Fruit fly (Drosophila melanogaster) whole organism, embryonic: ENCODE data around the gene Gel.

Experiments used
- Ada2b ChIP-seq: fragments of 200-800 bp; sonication (Bioruptor generic); IDR thresholded peaks from 2 replicates; pipeline ENCODE4 v1.3.6; 2022; ENCODE audit warnings: missing biosample characterization, missing genetic modification characterization
- Adf1 ChIP-seq: fragments of 200-800 bp; sonication (Bioruptor generic); IDR thresholded peaks from 2 replicates; pipeline ENCODE4 v1.3.6; 2022; ENCODE audit warnings: missing biosample characterization, missing genetic modification characterization
- Atf3 ChIP-seq: fragments of 200-800 bp; sonication (Bioruptor generic); optimal IDR thresholded peaks from 3 replicates; lab custom pipeline; 2016; ENCODE audit warnings: missing biosample characterization, missing genetic modification characterization
- Awh ChIP-seq: fragments of 200-800 bp; sonication (Bioruptor generic); IDR thresholded peaks from 2 replicates; pipeline ENCODE4, ENCODE4 v1.3.6; 2022; ENCODE audit warnings: missing biosample characterization, missing genetic modification characterization
- BEAF-32 ChIP-seq: fragments of 200-800 bp; sonication (Bioruptor generic); optimal IDR thresholded peaks from 3 replicates; lab custom pipeline; 2017; ENCODE audit warnings: missing biosample characterization, missing genetic modification characterization, mild to moderate bottlenecking, moderate library complexity, missing genetic modification reagents
- CG12104 ChIP-seq: fragments of 200-800 bp; sonication (Bioruptor generic); optimal IDR thresholded peaks from 3 replicates; lab custom pipeline; 2016; ENCODE audit warnings: missing biosample characterization, missing genetic modification characterization
- CG14014 ChIP-seq: fragments of 200-800 bp; sonication (Bioruptor generic); IDR thresholded peaks from 2 replicates; pipeline ENCODE4 v1.3.6; 2022; ENCODE audit warnings: missing biosample characterization, missing genetic modification characterization
- CG14965 ChIP-seq: fragments of 200-800 bp; sonication (Bioruptor generic); optimal IDR thresholded peaks from 2 replicates; lab custom pipeline; 2016; ENCODE audit warnings: missing biosample characterization, missing genetic modification characterization, borderline replicate concordance
- CG15269 ChIP-seq: fragments of 200-800 bp; sonication (Bioruptor generic); optimal IDR thresholded peaks from 2 replicates; lab custom pipeline; 2018; ENCODE audit warnings: missing biosample characterization, mild to moderate bottlenecking, missing genetic modification characterization, moderate library complexity
- CG1529 ChIP-seq: fragments of 200-800 bp; sonication (Bioruptor generic); optimal IDR thresholded peaks from 3 replicates; lab custom pipeline; 2018; ENCODE audit warnings: missing biosample characterization, missing genetic modification characterization
- CG16779 ChIP-seq: fragments of 200-800 bp; sonication (Bioruptor generic); IDR thresholded peaks from 2 replicates; pipeline ENCODE4 v1.3.6; 2022; ENCODE audit warnings: missing biosample characterization, missing genetic modification characterization
- CG18476 ChIP-seq: fragments of 200-800 bp; sonication (Bioruptor generic); optimal IDR thresholded peaks from 2 replicates; lab custom pipeline; 2016; ENCODE audit warnings: missing biosample characterization, mild to moderate bottlenecking, missing genetic modification characterization
- CG2116 ChIP-seq: fragments of 200-800 bp; sonication (Bioruptor generic); optimal IDR thresholded peaks from 3 replicates; lab custom pipeline; 2018; ENCODE audit warnings: missing biosample characterization, mild to moderate bottlenecking, missing genetic modification characterization
- CG3065 ChIP-seq: fragments of 200-800 bp; sonication (Bioruptor generic); optimal IDR thresholded peaks from 2 replicates; lab custom pipeline; 2016; ENCODE audit warnings: missing biosample characterization, missing genetic modification characterization
- CG3281 ChIP-seq: fragments of 200-800 bp; sonication (Bioruptor generic); optimal IDR thresholded peaks from 3 replicates; lab custom pipeline; 2017; ENCODE audit warnings: missing biosample characterization, mild to moderate bottlenecking, missing genetic modification characterization
- CG42726 ChIP-seq: fragments of 200-800 bp; sonication (Bioruptor generic); IDR thresholded peaks from 2 replicates; pipeline ENCODE4 v1.3.6; 2022; ENCODE audit warnings: missing biosample characterization, missing genetic modification characterization; ENCODE audit not compliant: partially characterized antibody
- CG6689 ChIP-seq: fragments of 200-800 bp; sonication (Bioruptor generic); IDR thresholded peaks from 2 replicates; pipeline ENCODE4 v1.3.6; 2022; ENCODE audit warnings: missing biosample characterization, missing genetic modification characterization
- CG6765 ChIP-seq: fragments of 200-800 bp; sonication (Bioruptor generic); optimal IDR thresholded peaks from 3 replicates; lab custom pipeline; 2017; ENCODE audit warnings: missing biosample characterization, mild to moderate bottlenecking, missing genetic modification characterization
- CG7556 ChIP-seq: fragments of 200-800 bp; sonication (Bioruptor generic); optimal IDR thresholded peaks from 2 replicates; lab custom pipeline; 2017; ENCODE audit warnings: missing biosample characterization, mild to moderate bottlenecking, missing genetic modification characterization
- CG8478 ChIP-seq: fragments of >200 bp; optimal IDR thresholded peaks from 2 replicates; lab custom pipeline; 2018
- CoRest ChIP-seq: fragments of 200-800 bp; sonication (Bioruptor generic); optimal IDR thresholded peaks from 3 replicates; lab custom pipeline; 2018; ENCODE audit warnings: missing biosample characterization, mild to moderate bottlenecking, missing genetic modification characterization, moderate library complexity
- Hey ChIP-seq: fragments of 200-800 bp; sonication (Bioruptor generic); optimal IDR thresholded peaks from 3 replicates; lab custom pipeline; 2018; ENCODE audit warnings: missing biosample characterization, mild to moderate bottlenecking, missing genetic modification characterization
- Hr39 ChIP-seq: fragments of >200 bp; optimal IDR thresholded peaks from 2 replicates; lab custom pipeline; 2017
- Hr78 ChIP-seq, 2 experiments: fragments of 200-800 bp in 1 of 2; fragments of >200 bp in 1 of 2; sonication (Bioruptor generic) in 1 of 2; optimal IDR thresholded peaks; 2 replicates each; lab custom pipeline; 2017 to 2019; ENCODE audit warnings: missing biosample characterization in 2 of 2, missing genetic modification characterization in 2 of 2, mild to moderate bottlenecking in 1 of 2, moderate library complexity in 1 of 2
- Mad ChIP-seq: fragments of 200-800 bp; sonication (Bioruptor generic); optimal IDR thresholded peaks from 2 replicates; lab custom pipeline; 2016; ENCODE audit warnings: missing biosample characterization, missing genetic modification characterization
- NFAT ChIP-seq: fragments of 200-800 bp; sonication (Bioruptor generic); IDR thresholded peaks from 2 replicates; pipeline ENCODE4 v1.3.6; 2022; ENCODE audit warnings: missing biosample characterization, missing genetic modification characterization
- Sry-β ChIP-seq: fragments of 200-800 bp; sonication (Bioruptor generic); optimal IDR thresholded peaks from 2 replicates; lab custom pipeline; 2018; ENCODE audit warnings: missing biosample characterization, mild to moderate bottlenecking, missing genetic modification characterization, moderate library complexity
- Usf ChIP-seq: fragments of 200-800 bp; sonication (Bioruptor generic); optimal IDR thresholded peaks from 2 replicates; lab custom pipeline; 2017; ENCODE audit warnings: missing genotype, missing biosample characterization, missing genetic modification characterization
- Vsx1 ChIP-seq: fragments of 200-800 bp; sonication (Bioruptor generic); optimal IDR thresholded peaks from 2 replicates; lab custom pipeline; 2017; ENCODE audit warnings: missing biosample characterization, mild to moderate bottlenecking, missing genetic modification characterization, missing genetic modification reagents
- bbx ChIP-seq: fragments of 200-800 bp; sonication (Bioruptor generic); IDR thresholded peaks from 2 replicates; pipeline ENCODE4 v1.3.6; 2022; ENCODE audit warnings: missing biosample characterization, missing genetic modification characterization; ENCODE audit not compliant: partially characterized antibody
- cato ChIP-seq: fragments of 200-800 bp; sonication (Bioruptor generic); optimal IDR thresholded peaks from 2 replicates; lab custom pipeline; 2016; ENCODE audit warnings: missing biosample characterization, missing genetic modification characterization, borderline replicate concordance
- chif ChIP-seq, 2 experiments: fragments of 200-800 bp; sonication (Bioruptor generic); optimal IDR thresholded peaks; 3 replicates each; lab custom pipeline; 2016; ENCODE audit warnings: missing biosample characterization in 2 of 2, missing genetic modification characterization in 2 of 2
- dmrt11E ChIP-seq: fragments of 200-800 bp; sonication (Bioruptor generic); optimal IDR thresholded peaks from 3 replicates; lab custom pipeline; 2018; ENCODE audit warnings: missing biosample characterization, mild to moderate bottlenecking, missing genetic modification characterization, moderate library complexity
- dmrt99B ChIP-seq: fragments of 200-800 bp; sonication (Bioruptor generic); optimal IDR thresholded peaks from 2 replicates; lab custom pipeline; 2018; ENCODE audit warnings: missing biosample characterization, mild to moderate bottlenecking, missing genetic modification characterization, moderate library complexity
- eyg ChIP-seq: fragments of 200-800 bp; sonication (Bioruptor generic); optimal IDR thresholded peaks from 3 replicates; lab custom pipeline; 2016; ENCODE audit warnings: missing biosample characterization, missing genetic modification characterization
- fu2 ChIP-seq: fragments of 200-800 bp; sonication (Bioruptor generic); optimal IDR thresholded peaks from 2 replicates; lab custom pipeline; 2016; ENCODE audit warnings: missing biosample characterization, missing genetic modification characterization
- gcm ChIP-seq: fragments of 200-800 bp; sonication (Bioruptor generic); optimal IDR thresholded peaks from 2 replicates; lab custom pipeline; 2019; ENCODE audit warnings: missing biosample characterization, mild to moderate bottlenecking, missing genetic modification characterization, moderate library complexity
- gt ChIP-seq: fragments of 200-800 bp; sonication (Bioruptor generic); IDR thresholded peaks from 2 replicates; pipeline ENCODE4 v1.3.6; 2022; ENCODE audit warnings: missing biosample characterization, missing genetic modification characterization
- h ChIP-seq: fragments of >200 bp; optimal IDR thresholded peaks from 2 replicates; lab custom pipeline; 2017
- onecut ChIP-seq: fragments of 200-800 bp; sonication (Bioruptor generic); IDR thresholded peaks from 2 replicates; pipeline ENCODE4 v1.3.6; 2022; ENCODE audit warnings: missing biosample characterization, missing genetic modification characterization
- phol ChIP-seq: fragments of 200-800 bp; sonication (Bioruptor generic); optimal IDR thresholded peaks from 3 replicates; lab custom pipeline; 2018; ENCODE audit warnings: missing biosample characterization, mild to moderate bottlenecking, missing genetic modification characterization, moderate library complexity
- ranshi ChIP-seq: fragments of 200-800 bp; sonication (Bioruptor generic); IDR thresholded peaks from 2 replicates; pipeline ENCODE4 v1.3.6; 2022; ENCODE audit warnings: missing biosample characterization, missing genetic modification characterization
- row ChIP-seq: fragments of 200-800 bp; sonication (Bioruptor generic); IDR thresholded peaks from 3 replicates; pipeline ENCODE4 v1.3.6; 2022; ENCODE audit warnings: missing biosample characterization, missing genetic modification characterization
- sc ChIP-seq, 3 experiments: fragments of >200 bp in 2 of 3; fragments of 200-800 bp in 1 of 3; sonication (Bioruptor generic) in 1 of 3; optimal IDR thresholded peaks; 2 replicates in 2 of 3; 3 replicates in 1 of 3; lab custom pipeline; 2017; ENCODE audit warnings: mild to moderate bottlenecking in 1 of 3, missing biosample characterization in 1 of 3, missing genetic modification characterization in 1 of 3, missing genetic modification reagents in 1 of 3
- sisA ChIP-seq: fragments of 200-800 bp; sonication (Bioruptor generic); IDR thresholded peaks from 2 replicates; pipeline ENCODE4 v1.3.6; 2022; ENCODE audit warnings: missing biosample characterization, missing genetic modification characterization
- sr ChIP-seq: fragments of 200-800 bp; sonication (Bioruptor generic); IDR thresholded peaks from 3 replicates; pipeline ENCODE4 v1.3.6; 2022; ENCODE audit warnings: missing biosample characterization, missing genetic modification characterization
- tio ChIP-seq: fragments of 200-800 bp; sonication (Bioruptor generic); optimal IDR thresholded peaks from 2 replicates; lab custom pipeline; 2017; ENCODE audit warnings: missing biosample characterization, missing genetic modification characterization, inconsistent platforms
- wor ChIP-seq: fragments of 200-800 bp; sonication (Bioruptor generic); IDR thresholded peaks from 2 replicates; pipeline ENCODE4 v1.3.6; 2022; ENCODE audit warnings: missing biosample characterization, missing genetic modification characterization
- yki ChIP-seq: fragments of >200 bp; optimal IDR thresholded peaks from 3 replicates; lab custom pipeline; 2018
- z ChIP-seq: fragments of 200-800 bp; sonication (Bioruptor generic); IDR thresholded peaks from 3 replicates; pipeline ENCODE4 v1.3.6; 2022; ENCODE audit warnings: missing biosample characterization, missing genetic modification characterization
- zen2 ChIP-seq: fragments of 200-800 bp; sonication (Bioruptor generic); IDR thresholded peaks from 3 replicates; pipeline ENCODE4 v1.3.6; 2022; ENCODE audit warnings: missing biosample characterization, missing genetic modification characterization; ENCODE audit not compliant: partially characterized antibody

Gene Gel

DNA sequence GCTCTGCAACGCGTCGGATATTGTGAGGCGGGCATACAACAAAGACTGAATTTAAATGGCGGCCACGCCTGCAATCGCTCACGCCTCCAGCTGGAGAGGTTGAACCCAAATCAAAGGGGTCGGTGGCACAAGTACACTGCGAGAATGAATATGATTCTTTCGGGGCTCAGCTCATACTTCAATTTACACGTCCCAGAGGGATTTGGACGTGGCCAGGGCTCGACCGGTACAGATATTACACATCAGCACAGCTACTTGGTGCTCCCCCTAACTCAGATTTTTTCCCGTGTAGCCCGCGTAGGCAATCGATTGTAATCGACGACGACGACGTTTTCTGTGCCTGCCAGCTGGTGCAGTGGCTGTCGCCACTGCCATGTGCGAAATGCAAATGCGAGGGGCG is 21.0 kb upstream of the Gel start (continued):
- TF ChIP-seq Hr78 (GFP tag; optimal IDR thresholded peaks at IDR 0.05; lab: Kevin White, UChicago) (peak in 1 of 2 experiments; percentile 78), BEAF-32 (no peak), Adf1 (GFP tag; lab: Robert Waterston, UW) (peak; percentile 36; the same call in 1 of the 2 replicates), Awh (GFP tag; lab: Robert Waterston, UW) (peak; percentile 90), sr (GFP tag; lab: Robert Waterston, UW) (peak; percentile 89; the same call in 2 of the 3 replicates), Mad (peak; percentile 29), CG8478 (lab: Kevin White, UChicago) (no peak), onecut (GFP tag; lab: Robert Waterston, UW) (peak; percentile 84), wor (GFP tag; lab: Robert Waterston, UW) (peak; percentile 80), CG42726 (no peak), yki (lab: Kevin White, UChicago) (no peak), Hey (peak; percentile 16), Vsx1 (GFP tag; lab: Kevin White, UChicago) (peak; percentile 32), gcm (GFP tag; lab: Kevin White, UChicago) (peak; percentile 37), gt (GFP tag; lab: Robert Waterston, UW) (peak; percentile 75; the same call in 1 of the 2 replicates), ranshi (peak; percentile 90), Atf3 (GFP tag; lab: Kevin White, UChicago) (peak; percentile 63), CG18476 (GFP tag; lab: Kevin White, UChicago) (peak; percentile 33), dmrt99B (tag; lab: Kevin White, UChicago) (peak; percentile 91), dmrt11E (tag; lab: Kevin White, UChicago) (peak; percentile 31), chif (GFP tag; optimal IDR thresholded peaks at IDR 0.05; lab: Kevin White, UChicago) (peak; percentile 57 to 78), CG1529 (GFP tag; lab: Kevin White, UChicago) (peak; percentile 62), fu2 (GFP tag; lab: Kevin White, UChicago) (peak; percentile 61), bbx (no peak), CG15269 (tag; lab: Kevin White, UChicago) (peak; percentile 84), CoRest (tag; lab: Kevin White, UChicago) (peak; percentile 68), Ada2b (GFP tag; lab: Robert Waterston, UW) (peak; percentile 91), CG6689 (GFP tag; lab: Robert Waterston, UW) (peak; percentile 88), NFAT (peak; percentile 68), Sry-β (GFP tag; lab: Kevin White, UChicago) (no peak), phol (peak; percentile 77), Usf (GFP tag; lab: Kevin White, UChicago) (no peak), CG14965 (GFP tag; lab: Kevin White, UChicago) (no peak), CG3065 (GFP tag; lab: Kevin White, UChicago) (no peak), tio (peak; percentile 14), CG7556 (peak; percentile 55), z (0 out of 3 replicates have a peak, but pooled peaks have one; percentile 51), CG2116 (GFP tag; lab: Kevin White, UChicago) (no peak), cato (GFP tag; lab: Kevin White, UChicago) (peak; percentile 47), CG3281 (peak; percentile 55), CG14014 (peak; percentile 86), sisA (GFP tag; lab: Robert Waterston, UW) (peak; percentile 91), row (peak; percentile 84), CG16779 (GFP tag; lab: Robert Waterston, UW) (0 out of 2 replicates have a peak, but pooled peaks have one; percentile 51), zen2 (GFP tag; lab: Robert Waterston, UW) (no peak), CG12104 (GFP tag; lab: Kevin White, UChicago) (peak; percentile 20), h (no peak), CG6765 (GFP tag; lab: Kevin White, UChicago) (no peak), eyg (GFP tag; lab: Kevin White, UChicago) (peak; percentile 40), sc (optimal IDR thresholded peaks at IDR 0.05; lab: Kevin White, UChicago) (no peak), sc (GFP tag; optimal IDR thresholded peaks at IDR 0.05; lab: Kevin White, UChicago) (peak; percentile 65), Hr39 (lab: Kevin White, UChicago) (no peak)
